Fruit fly (Drosophila melanogaster) whole organism, prepupa: ENCODE data around the gene CG14374.

Experiments used
- CG6276 ChIP-seq: fragments of 200-800 bp; sonication (Bioruptor generic); optimal IDR thresholded peaks from 2 replicates; lab custom pipeline; 2017; ENCODE audit warnings: missing biosample characterization, mild to moderate bottlenecking, missing genetic modification characterization
- CG6808 ChIP-seq: fragments of 200-800 bp; sonication (Bioruptor generic); optimal IDR thresholded peaks from 3 replicates; lab custom pipeline; 2017; ENCODE audit warnings: missing biosample characterization, missing genetic modification characterization, mild to moderate bottlenecking, moderate library complexity, missing genetic modification reagents
- Met ChIP-seq: fragments of 200-800 bp; sonication (Bioruptor generic); optimal IDR thresholded peaks from 3 replicates; lab custom pipeline; 2016; ENCODE audit warnings: missing biosample characterization, missing genetic modification characterization
- OdsH ChIP-seq: fragments of 200-800 bp; sonication (Bioruptor generic); optimal IDR thresholded peaks from 3 replicates; lab custom pipeline; 2016; ENCODE audit warnings: missing biosample characterization, missing genetic modification characterization
- dac ChIP-seq: fragments of 200-800 bp; sonication (Bioruptor generic); optimal IDR thresholded peaks from 2 replicates; lab custom pipeline; 2017; ENCODE audit warnings: missing biosample characterization, mild to moderate bottlenecking, missing genetic modification characterization

DNA sequence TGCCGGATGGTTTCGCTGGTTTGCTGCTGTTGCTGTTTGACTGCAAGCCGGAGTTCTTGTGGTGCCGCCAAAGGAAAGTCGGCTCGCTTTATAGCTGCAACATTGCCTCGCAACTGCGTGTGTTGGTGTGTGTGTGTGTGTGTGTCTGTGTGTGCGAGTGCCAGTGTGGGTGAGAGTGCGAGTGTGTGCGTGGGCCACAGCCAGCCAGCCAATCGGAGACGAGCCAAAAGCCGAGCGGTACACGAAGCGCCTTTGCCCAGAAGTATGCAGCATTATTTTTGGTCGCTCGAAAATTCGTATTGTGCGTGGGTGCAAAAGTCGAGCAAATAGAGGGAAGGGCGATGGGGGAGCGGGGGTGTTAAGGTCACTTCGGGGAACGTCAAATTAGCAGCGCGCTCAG is 1.8 kb downstream of the CG14374 start, which contains the start of gene CCHa2:
- TF ChIP-seq OdsH (GFP tag; lab: Kevin White, UChicago) (no peak), Met (GFP tag; lab: Kevin White, UChicago) (no peak), CG6276 (GFP tag; lab: Kevin White, UChicago) (no peak), CG6808 (GFP tag; lab: Kevin White, UChicago) (no peak), dac (no peak)
